Worm (Caenorhabditis elegans) whole organism, L3 larva: Measurements from ENCODE around the gene nrfl-1.

Experiments
- daf-12 ChIP-seq: fragments of 150-350 bp; optimal IDR thresholded peaks from 2 replicates; lab custom pipeline; 2014; ENCODE audit warnings: missing biosample characterization, missing genetic modification reagents, missing genetic modification characterization
- egl-27 ChIP-seq: sonication (generic microtip); optimal IDR thresholded peaks from 4 replicates; lab custom pipeline; 2017; ENCODE audit warnings: missing biosample characterization, missing genetic modification reagents, missing genetic modification characterization
- elt-2 ChIP-seq: sonication (generic microtip); optimal IDR thresholded peaks from 2 replicates; lab custom pipeline; 2016; ENCODE audit warnings: missing genetic modification reagents, mild to moderate bottlenecking, missing genetic modification characterization, missing compliant biosample characterization
- fkh-10 ChIP-seq: sonication (generic microtip); optimal IDR thresholded peaks from 2 replicates; lab custom pipeline; 2017; ENCODE audit warnings: missing biosample characterization, missing genetic modification reagents, missing genetic modification characterization
- lin-15B ChIP-seq: fragments of 150-350 bp; optimal IDR thresholded peaks from 2 replicates; lab custom pipeline; 2014; ENCODE audit warnings: missing biosample characterization, missing genetic modification characterization
- mml-1 ChIP-seq: fragments of 150-350 bp; sonication (generic microtip); optimal IDR thresholded peaks from 3 replicates; lab custom pipeline; 2014; ENCODE audit warnings: missing biosample characterization, missing genetic modification characterization
- nfya-1 ChIP-seq: sonication (generic microtip); optimal IDR thresholded peaks from 2 replicates; lab custom pipeline; 2017; ENCODE audit warnings: missing genetic modification characterization, mild to moderate bottlenecking, missing compliant biosample characterization, antibody characterized with exemption, moderate library complexity; ENCODE audit not compliant: insufficient read depth
- nhr-12 ChIP-seq: fragments of 150-350 bp; optimal IDR thresholded peaks from 2 replicates; lab custom pipeline; 2014; ENCODE audit warnings: missing biosample characterization, missing genetic modification characterization
- nhr-23 ChIP-seq: fragments of 150-350 bp; optimal IDR thresholded peaks from 2 replicates; lab custom pipeline; 2014; ENCODE audit warnings: missing biosample characterization, missing genetic modification reagents, missing genetic modification characterization
- nhr-237 ChIP-seq: fragments of 150-350 bp; optimal IDR thresholded peaks from 2 replicates; lab custom pipeline; 2014; ENCODE audit warnings: missing biosample characterization, missing genetic modification characterization
- pha-4 ChIP-seq: fragments of 150-350 bp; optimal IDR thresholded peaks from 2 replicates; lab custom pipeline; 2014; ENCODE audit warnings: missing biosample characterization, missing genetic modification reagents, missing genetic modification characterization
- pqm-1 ChIP-seq: fragments of 150-350 bp; optimal IDR thresholded peaks from 2 replicates; lab custom pipeline; 2017; ENCODE audit warnings: missing biosample characterization, missing genetic modification characterization, inconsistent platforms
- skn-1 ChIP-seq: fragments of 150-350 bp; optimal IDR thresholded peaks from 2 replicates; lab custom pipeline; 2014; ENCODE audit warnings: missing biosample characterization, missing genetic modification characterization
- zag-1 ChIP-seq: fragments of 150-350 bp; optimal IDR thresholded peaks from 2 replicates; lab custom pipeline; 2014; ENCODE audit warnings: missing biosample characterization, missing genetic modification characterization
- ztf-11 ChIP-seq: fragments of 150-350 bp; optimal IDR thresholded peaks from 2 replicates; lab custom pipeline; 2014; ENCODE audit warnings: missing biosample characterization, missing genetic modification characterization

nrfl-1 gene

DNA sequence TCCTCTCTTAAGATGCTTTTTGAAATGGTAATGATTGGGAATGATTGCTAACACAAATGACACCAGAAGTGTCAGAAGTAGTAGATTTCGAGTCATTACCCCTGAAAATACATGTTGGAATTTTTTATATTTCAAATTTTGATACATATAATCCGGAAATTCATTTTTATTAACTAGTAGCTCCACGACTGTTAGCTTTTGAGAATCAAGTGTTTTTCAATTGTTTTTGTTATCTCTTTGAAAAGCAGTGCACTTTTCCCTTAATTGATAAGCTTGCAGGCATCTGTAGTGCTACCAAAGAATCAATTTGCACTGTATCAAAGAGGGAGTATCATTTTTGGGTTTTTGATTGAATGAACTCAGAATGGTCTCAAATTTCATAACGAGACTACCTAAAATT, 46.1 kb downstream of the nrfl-1 start, which contains the start of gene pcp-2:
Gene pcp-2, minus strand, starts transcription at position 101 of the 400 bp plus-strand sequence.
- no peak for TF ChIP-seq nhr-237 (tag; lab: Kevin White, UChicago)
- TF ChIP-seq nfya-1: no peak

DNA sequence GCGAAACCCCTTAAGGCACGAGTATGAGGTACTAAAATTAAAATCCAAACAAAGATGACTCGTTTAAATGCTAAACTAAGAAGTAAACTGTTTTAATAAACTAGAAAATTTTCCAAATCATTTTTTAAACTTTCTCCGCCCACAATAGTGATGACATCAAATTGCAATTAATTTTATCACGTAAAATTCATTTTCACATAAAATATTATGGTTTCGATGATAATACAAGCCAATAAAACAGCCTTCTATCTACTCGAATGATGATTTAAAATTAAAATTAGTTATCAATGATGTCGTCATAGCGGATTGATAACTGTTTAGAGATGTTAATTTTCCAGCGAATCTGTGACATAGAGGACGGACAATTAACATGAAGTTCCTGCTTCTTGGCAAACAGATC, 46.8 kb downstream of the nrfl-1 start, which contains the start of gene C07C7.3:
Gene C07C7.3, plus strand, starts transcription at position 371 of the 400 bp plus-strand sequence.
- TF ChIP-seq pqm-1 (tag; lab: Kevin White, UChicago) (peak; percentile 26), nhr-23 (tag; lab: Kevin White, UChicago) (no peak), skn-1 (peak; percentile 55), pha-4 (tag; lab: Kevin White, UChicago) (no peak), daf-12 (tag; lab: Kevin White, UChicago) (no peak), lin-15B (tag; lab: Kevin White, UChicago) (no peak), nhr-12 (no peak), elt-2 (tag; lab: Kevin White, UChicago) (peak; percentile 85), egl-27 (tag; lab: Kevin White, UChicago) (no peak), mml-1 (tag; lab: Kevin White, UChicago) (no peak), zag-1 (tag; lab: Kevin White, UChicago) (no peak)

DNA sequence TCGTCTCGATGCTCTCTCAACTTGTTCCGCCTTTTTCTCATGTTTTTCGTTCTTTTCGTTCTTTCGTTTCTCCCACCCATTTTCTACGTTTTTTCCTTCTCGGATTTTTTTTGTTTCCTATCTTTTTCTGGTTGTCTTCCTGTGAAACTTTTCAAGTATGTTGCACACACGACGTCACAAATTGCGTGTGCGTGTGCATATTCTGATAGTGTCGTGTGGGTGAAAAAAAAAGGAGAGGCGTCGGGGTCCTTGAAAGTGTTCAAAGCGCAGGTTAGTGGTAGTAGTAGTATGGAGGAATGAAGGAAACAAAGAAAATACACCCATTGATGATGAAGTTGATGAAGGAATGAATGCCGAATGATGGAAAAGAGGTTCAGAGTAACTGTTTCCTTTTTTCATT, 50.9 kb downstream of the nrfl-1 start:
- no peak for TF ChIP-seq ztf-11 (tag; lab: Kevin White, UChicago)
- TF ChIP-seq fkh-10: peak; percentile 33
